Fruit fly (Drosophila melanogaster) whole organism, embryonic: ENCODE measurements around the gene Arv1.

ENCODE experiments used
- Adf1 ChIP-seq: fragments of 200-800 bp; sonication (Bioruptor generic); IDR thresholded peaks from 2 replicates; pipeline ENCODE4 v1.3.6; 2022; ENCODE audit warnings: missing biosample characterization, missing genetic modification characterization
- BEAF-32 ChIP-seq: fragments of 200-800 bp; sonication (Bioruptor generic); optimal IDR thresholded peaks from 3 replicates; lab custom pipeline; 2017; ENCODE audit warnings: missing biosample characterization, missing genetic modification characterization, mild to moderate bottlenecking, moderate library complexity, missing genetic modification reagents
- Bteb2 ChIP-seq: fragments of 200-800 bp; sonication (Bioruptor generic); optimal IDR thresholded peaks from 2 replicates; lab custom pipeline; 2016; ENCODE audit warnings: missing biosample characterization, missing genetic modification characterization
- CG10462 ChIP-seq: fragments of 200-800 bp; sonication (Bioruptor generic); optimal IDR thresholded peaks from 2 replicates; lab custom pipeline; 2016; ENCODE audit warnings: missing biosample characterization, missing genetic modification characterization
- CG11695 ChIP-seq: fragments of 200-800 bp; sonication (Bioruptor generic); IDR thresholded peaks from 3 replicates; pipeline ENCODE4 v1.3.6; 2022; ENCODE audit warnings: missing biosample characterization, missing genetic modification characterization
- CG12104 ChIP-seq: fragments of 200-800 bp; sonication (Bioruptor generic); optimal IDR thresholded peaks from 3 replicates; lab custom pipeline; 2016; ENCODE audit warnings: missing biosample characterization, missing genetic modification characterization
- CG1233 ChIP-seq: fragments of 200-800 bp; sonication (Bioruptor generic); optimal IDR thresholded peaks from 4 replicates; lab custom pipeline; 2018; ENCODE audit warnings: missing biosample characterization, mild to moderate bottlenecking, missing genetic modification characterization
- CG12659 ChIP-seq: fragments of 200-800 bp; sonication (Bioruptor generic); optimal IDR thresholded peaks from 3 replicates; lab custom pipeline; 2017; ENCODE audit warnings: mild to moderate bottlenecking, missing biosample characterization, missing genetic modification reagents, missing genetic modification characterization
- CG13296 ChIP-seq: fragments of 200-800 bp; sonication (Bioruptor generic); optimal IDR thresholded peaks from 3 replicates; lab custom pipeline; 2018; ENCODE audit warnings: missing biosample characterization, mild to moderate bottlenecking, missing genetic modification characterization
- CG14050 ChIP-seq: fragments of 200-800 bp; sonication (Bioruptor generic); IDR thresholded peaks from 3 replicates; pipeline ENCODE4 v1.3.6; 2022; ENCODE audit warnings: missing biosample characterization, missing genetic modification characterization
- CG15011 ChIP-seq: fragments of 200-800 bp; sonication (Bioruptor generic); optimal IDR thresholded peaks from 3 replicates; lab custom pipeline; 2018; ENCODE audit warnings: missing biosample characterization, mild to moderate bottlenecking, missing genetic modification characterization
- CG17186 ChIP-seq: fragments of 200-800 bp; sonication (Bioruptor generic); optimal IDR thresholded peaks from 3 replicates; lab custom pipeline; 2017; ENCODE audit warnings: missing biosample characterization, missing genetic modification reagents, missing genetic modification characterization
- CG18262 ChIP-seq: fragments of 200-800 bp; optimal IDR thresholded peaks from 3 replicates; lab custom pipeline; 2019; ENCODE audit warnings: missing biosample characterization, mild to moderate bottlenecking, missing genetic modification characterization, moderate library complexity
- CG18764 ChIP-seq: fragments of 200-800 bp; sonication (Bioruptor generic); optimal IDR thresholded peaks from 3 replicates; lab custom pipeline; 2016; ENCODE audit warnings: missing biosample characterization, missing genetic modification characterization
- CG2678 ChIP-seq: fragments of 200-800 bp; sonication (Bioruptor generic); optimal IDR thresholded peaks from 3 replicates; lab custom pipeline; 2019; ENCODE audit warnings: missing biosample characterization, mild to moderate bottlenecking, missing genetic modification characterization, moderate library complexity
- CG32767 ChIP-seq: fragments of 200-800 bp; sonication (Bioruptor generic); IDR thresholded peaks from 2 replicates; pipeline ENCODE4 v1.3.6; 2022; ENCODE audit warnings: missing biosample characterization, missing genetic modification characterization
- CG4617 ChIP-seq: fragments of 200-800 bp; sonication (Bioruptor generic); optimal IDR thresholded peaks from 3 replicates; lab custom pipeline; 2016; ENCODE audit warnings: missing biosample characterization, missing genetic modification characterization, borderline replicate concordance
- CG6654 ChIP-seq: fragments of 200-800 bp; sonication (Bioruptor generic); optimal IDR thresholded peaks from 2 replicates; lab custom pipeline; 2017; ENCODE audit warnings: missing biosample characterization, mild to moderate bottlenecking, missing genetic modification characterization
- CG7372 ChIP-seq: fragments of 200-800 bp; sonication (Bioruptor generic); IDR thresholded peaks from 2 replicates; pipeline ENCODE4 v1.3.6; 2022; ENCODE audit warnings: missing biosample characterization, missing genetic modification characterization
- CG7556 ChIP-seq: fragments of 200-800 bp; sonication (Bioruptor generic); optimal IDR thresholded peaks from 2 replicates; lab custom pipeline; 2017; ENCODE audit warnings: missing biosample characterization, mild to moderate bottlenecking, missing genetic modification characterization
- CG7928 ChIP-seq: fragments of 200-800 bp; sonication (Bioruptor generic); optimal IDR thresholded peaks from 2 replicates; lab custom pipeline; 2017; ENCODE audit warnings: missing biosample characterization, mild to moderate bottlenecking, missing genetic modification characterization
- CG7987 ChIP-seq: fragments of 200-800 bp; sonication (Bioruptor generic); optimal IDR thresholded peaks from 2 replicates; lab custom pipeline; 2018; ENCODE audit warnings: missing biosample characterization, mild to moderate bottlenecking, missing genetic modification characterization, moderate library complexity
- CG9609 ChIP-seq: fragments of 200-800 bp; sonication (Bioruptor generic); optimal IDR thresholded peaks from 3 replicates; lab custom pipeline; 2016; ENCODE audit warnings: missing biosample characterization, missing genetic modification characterization
- CG9817 ChIP-seq: fragments of 200-800 bp; sonication (Bioruptor generic); optimal IDR thresholded peaks from 2 replicates; lab custom pipeline; 2018; ENCODE audit warnings: missing biosample characterization, mild to moderate bottlenecking, missing genetic modification characterization, moderate library complexity
- CTCF ChIP-seq: fragments of 200-800 bp; sonication (Bioruptor generic); optimal IDR thresholded peaks from 2 replicates; lab custom pipeline; 2017; ENCODE audit warnings: missing biosample characterization, mild to moderate bottlenecking, missing genetic modification characterization, moderate library complexity
- Doc3 ChIP-seq: fragments of 200-800 bp; sonication (Bioruptor generic); IDR thresholded peaks from 3 replicates; pipeline ENCODE4 v1.3.6; 2022; ENCODE audit warnings: missing biosample characterization, missing genetic modification characterization; ENCODE audit not compliant: partially characterized antibody
- Eip74EF ChIP-seq, 2 experiments: fragments of 200-800 bp in 1 of 2; fragments of >200 bp in 1 of 2; sonication (Bioruptor generic) in 1 of 2; optimal IDR thresholded peaks; 2 replicates each; lab custom pipeline; 2017 to 2019; ENCODE audit warnings: missing biosample characterization in 2 of 2, missing genetic modification characterization in 2 of 2, mild to moderate bottlenecking in 1 of 2, moderate library complexity in 1 of 2
- Fer1 ChIP-seq: fragments of 200-800 bp; sonication (Bioruptor generic); optimal IDR thresholded peaks from 2 replicates; lab custom pipeline; 2017; ENCODE audit warnings: missing biosample characterization, mild to moderate bottlenecking, missing genetic modification characterization
- Fer3 ChIP-seq: fragments of 200-800 bp; sonication (Bioruptor generic); optimal IDR thresholded peaks from 2 replicates; lab custom pipeline; 2018; ENCODE audit warnings: missing biosample characterization, mild to moderate bottlenecking, missing genetic modification characterization, moderate library complexity
- H15 ChIP-seq: fragments of 200-800 bp; sonication (Bioruptor generic); IDR thresholded peaks from 3 replicates; pipeline ENCODE4 v1.3.6; 2022; ENCODE audit warnings: missing biosample characterization, missing genetic modification characterization
- Hr39 ChIP-seq: fragments of >200 bp; optimal IDR thresholded peaks from 2 replicates; lab custom pipeline; 2017
- Hsf ChIP-seq: fragments of 200-800 bp; sonication (Bioruptor generic); optimal IDR thresholded peaks from 3 replicates; lab custom pipeline; 2016; ENCODE audit warnings: missing biosample characterization, missing genetic modification characterization
- Jarid2 ChIP-seq: fragments of 200-800 bp; sonication (Bioruptor generic); optimal IDR thresholded peaks from 3 replicates; lab custom pipeline; 2017; ENCODE audit warnings: mild to moderate bottlenecking, missing biosample characterization, missing genetic modification reagents, missing genetic modification characterization
- Lpt ChIP-seq: fragments of >200 bp; optimal IDR thresholded peaks from 2 replicates; lab custom pipeline; 2018; ENCODE audit warnings: missing biosample characterization, missing genetic modification characterization
- Max ChIP-seq: fragments of 200-800 bp; sonication (Bioruptor generic); optimal IDR thresholded peaks from 2 replicates; lab custom pipeline; 2016; ENCODE audit warnings: missing biosample characterization, mild to moderate bottlenecking, missing genetic modification characterization
- Neu2 ChIP-seq: fragments of 200-800 bp; sonication (Bioruptor generic); optimal IDR thresholded peaks from 3 replicates; lab custom pipeline; 2016; ENCODE audit warnings: missing biosample characterization, missing genetic modification characterization, borderline replicate concordance
- Rx ChIP-seq: fragments of 200-800 bp; sonication (Bioruptor generic); IDR thresholded peaks from 2 replicates; pipeline ENCODE4 v1.3.6; 2022; ENCODE audit warnings: missing biosample characterization, missing genetic modification characterization
- Sox100B ChIP-seq: fragments of 200-800 bp; sonication (Bioruptor generic); optimal IDR thresholded peaks from 3 replicates; lab custom pipeline; 2018; ENCODE audit warnings: missing biosample characterization, mild to moderate bottlenecking, missing genetic modification characterization
- Stat92E ChIP-seq, 3 experiments: fragments of >200 bp in 2 of 3; fragments of 200-800 bp in 1 of 3; sonication (Bioruptor generic) in 1 of 3; optimal IDR thresholded peaks; 2 replicates each; lab custom pipeline; 2017 to 2019; ENCODE audit warnings: missing biosample characterization in 3 of 3, missing genetic modification characterization in 3 of 3, mild to moderate bottlenecking in 1 of 3, moderate library complexity in 1 of 3
- aop ChIP-seq: fragments of 200-800 bp; sonication (Bioruptor generic); IDR thresholded peaks from 2 replicates; pipeline ENCODE4 v1.3.6; 2022; ENCODE audit warnings: missing biosample characterization, missing genetic modification characterization
- chn ChIP-seq: fragments of 200-800 bp; sonication (Bioruptor generic); optimal IDR thresholded peaks from 2 replicates; lab custom pipeline; 2016; ENCODE audit warnings: missing biosample characterization, missing genetic modification characterization
- gcm ChIP-seq: fragments of 200-800 bp; sonication (Bioruptor generic); optimal IDR thresholded peaks from 2 replicates; lab custom pipeline; 2019; ENCODE audit warnings: missing biosample characterization, mild to moderate bottlenecking, missing genetic modification characterization, moderate library complexity
- insv ChIP-seq, 2 experiments: fragments of 200-800 bp; sonication (Bioruptor generic); optimal IDR thresholded peaks; 3 replicates each; lab custom pipeline; 2016 to 2018; ENCODE audit warnings: missing biosample characterization in 2 of 2, missing genetic modification characterization in 2 of 2
- ro ChIP-seq: fragments of 200-800 bp; sonication (Bioruptor generic); IDR thresholded peaks from 2 replicates; pipeline ENCODE4 v1.3.6; 2022; ENCODE audit warnings: missing biosample characterization, missing genetic modification characterization
- slp2 ChIP-seq: fragments of 200-800 bp; sonication (Bioruptor generic); optimal IDR thresholded peaks from 2 replicates; lab custom pipeline; 2016; ENCODE audit warnings: missing biosample characterization, missing genetic modification characterization
- sr ChIP-seq: fragments of 200-800 bp; sonication (Bioruptor generic); IDR thresholded peaks from 3 replicates; pipeline ENCODE4 v1.3.6; 2022; ENCODE audit warnings: missing biosample characterization, missing genetic modification characterization
- tap ChIP-seq: fragments of 200-800 bp; optimal IDR thresholded peaks from 3 replicates; lab custom pipeline; 2019; ENCODE audit warnings: missing biosample characterization, mild to moderate bottlenecking, missing genetic modification characterization, moderate library complexity
- trem ChIP-seq: fragments of 200-800 bp; optimal IDR thresholded peaks from 3 replicates; lab custom pipeline; 2019; ENCODE audit warnings: missing biosample characterization, mild to moderate bottlenecking, missing genetic modification characterization, moderate library complexity
- tup ChIP-seq: fragments of 200-800 bp; sonication (Bioruptor generic); optimal IDR thresholded peaks from 2 replicates; lab custom pipeline; 2016; ENCODE audit warnings: missing biosample characterization, mild to moderate bottlenecking, missing genetic modification characterization, moderate library complexity
- zfh2 ChIP-seq: fragments of 200-800 bp; sonication (Bioruptor generic); optimal IDR thresholded peaks from 2 replicates; lab custom pipeline; 2016; ENCODE audit warnings: missing biosample characterization, missing genetic modification characterization

The Arv1 gene

DNA sequence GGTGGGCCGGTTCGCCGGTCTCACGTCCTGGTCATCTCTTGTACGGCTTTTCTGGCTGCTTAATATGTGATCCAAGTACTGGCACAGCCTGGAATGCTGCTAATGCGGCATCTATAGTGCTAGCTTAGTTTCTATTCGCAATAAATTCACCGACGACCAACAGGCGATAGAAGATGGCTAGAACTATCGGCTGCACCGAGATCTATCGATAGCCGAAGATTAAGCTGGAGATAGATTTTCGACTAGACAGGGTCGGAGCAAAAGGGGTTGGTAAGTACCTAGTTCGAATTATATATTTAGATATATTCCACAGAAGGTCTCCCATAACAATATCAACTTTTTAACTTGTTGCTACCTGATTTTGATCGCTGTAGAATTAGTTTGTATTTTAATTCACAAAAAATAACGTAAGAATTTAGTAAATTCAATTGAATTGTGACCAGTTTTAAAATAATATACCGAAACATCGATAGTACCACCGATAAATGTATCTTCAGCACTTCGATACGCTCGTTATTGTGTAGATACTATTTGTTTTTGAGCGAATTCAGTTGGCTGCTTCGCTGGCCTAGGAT is 21.7 kb downstream of the Arv1 start, which contains the start of the genes Glg1 and M6 (continued):
- peak; percentile 64 for TF ChIP-seq CG18262 (tag; lab: Kevin White, UChicago)
- no peak for TF ChIP-seq sr (GFP tag; lab: Robert Waterston, UW)
- no peak for TF ChIP-seq CG6654
- TF ChIP-seq CG7928 (GFP tag; lab: Kevin White, UChicago), result peak; percentile 5
- no peak for TF ChIP-seq CG7987 (GFP tag; lab: Kevin White, UChicago)
- peak; percentile 99 for TF ChIP-seq Neu2
- peak; percentile 63 for TF ChIP-seq CTCF (GFP tag; lab: Kevin White, UChicago)
- 0 out of 2 replicates have a peak, but pooled peaks have one; percentile 17 for TF ChIP-seq aop (GFP tag; lab: Robert Waterston, UW)
- TF ChIP-seq CG7556 (GFP tag; lab: Kevin White, UChicago), result peak; percentile 61
- peak; percentile 76; the same call in 1 of the 2 replicates for TF ChIP-seq CG32767
- peak; percentile 2 for TF ChIP-seq slp2 (GFP tag; lab: Kevin White, UChicago)
- peak; percentile 54; the same call in 2 of the 3 replicates for TF ChIP-seq CG11695
- TF ChIP-seq Hr39 (lab: Kevin White, UChicago), result no peak
- peak; percentile 67 for TF ChIP-seq CG9817
- TF ChIP-seq CG1233, result peak; percentile 44
- TF ChIP-seq CG9609 (GFP tag; lab: Kevin White, UChicago), result peak; percentile 63
- peak; percentile 18 for TF ChIP-seq tap (tag; lab: Kevin White, UChicago)
- peak in 1 of 2 experiments; percentile 32 for TF ChIP-seq insv (GFP tag; optimal IDR thresholded peaks at IDR 0.05; lab: Kevin White, UChicago)
- no peak for TF ChIP-seq ro
- peak; percentile 29; the same call in 1 of the 3 replicates for TF ChIP-seq H15 (GFP tag; lab: Robert Waterston, UW)
- 0 out of 2 replicates have a peak, but pooled peaks have one; percentile 2 for TF ChIP-seq Rx (GFP tag; lab: Robert Waterston, UW)
- TF ChIP-seq Lpt, result no peak
- TF ChIP-seq Doc3 (GFP tag; lab: Robert Waterston, UW), result peak; percentile 94
- TF ChIP-seq CG13296 (GFP tag; lab: Kevin White, UChicago), result peak; percentile 43
- TF ChIP-seq CG12659 (GFP tag; lab: Kevin White, UChicago), result peak; percentile 86
- peak; percentile 17 for TF ChIP-seq Fer3 (tag; lab: Kevin White, UChicago)
- TF ChIP-seq chn (GFP tag; lab: Kevin White, UChicago), result peak; percentile 68
- peak; percentile 77 for TF ChIP-seq CG2678
- TF ChIP-seq CG7372 (GFP tag; lab: Robert Waterston, UW), result peak; percentile 54; the same call in 1 of the 2 replicates
- TF ChIP-seq trem (tag; lab: Kevin White, UChicago), result peak; percentile 76
- TF ChIP-seq Hsf (GFP tag; lab: Kevin White, UChicago), result peak; percentile 73
- TF ChIP-seq CG15011 (GFP tag; lab: Kevin White, UChicago), result no peak
- TF ChIP-seq CG17186, result peak; percentile 57
- TF ChIP-seq Jarid2 (GFP tag; lab: Kevin White, UChicago), result peak; percentile 40
- no peak for TF ChIP-seq CG14050 (GFP tag; lab: Robert Waterston, UW)
- TF ChIP-seq Sox100B (GFP tag; lab: Kevin White, UChicago), result peak; percentile 42
- TF ChIP-seq CG4617 (GFP tag; lab: Kevin White, UChicago), result peak; percentile 43
- peak; percentile 59 for TF ChIP-seq Bteb2 (GFP tag; lab: Kevin White, UChicago)
- TF ChIP-seq Max (GFP tag; lab: Kevin White, UChicago), result peak; percentile 65
- TF ChIP-seq tup (GFP tag; lab: Kevin White, UChicago), result peak; percentile 7
- no peak for TF ChIP-seq Eip74EF (GFP tag; optimal IDR thresholded peaks at IDR 0.05; lab: Kevin White, UChicago)
- peak; percentile 97 for TF ChIP-seq BEAF-32 (GFP tag; lab: Kevin White, UChicago)
- peak; percentile 34 for TF ChIP-seq CG18764 (GFP tag; lab: Kevin White, UChicago)
- TF ChIP-seq CG12104 (GFP tag; lab: Kevin White, UChicago), result no peak
- peak; percentile 38 for TF ChIP-seq CG10462 (GFP tag; lab: Kevin White, UChicago)
- peak; percentile 51 for TF ChIP-seq gcm (GFP tag; lab: Kevin White, UChicago)
- peak; percentile 76 for TF ChIP-seq zfh2 (GFP tag; lab: Kevin White, UChicago)
- TF ChIP-seq Stat92E (GFP tag; optimal IDR thresholded peaks at IDR 0.05; lab: Kevin White, UChicago), result peak in 1 of 3 experiments; percentile 53
- peak; percentile 73 for TF ChIP-seq Fer1 (GFP tag; lab: Kevin White, UChicago)
- peak; percentile 41; the same call in 1 of the 2 replicates for TF ChIP-seq Adf1 (GFP tag; lab: Robert Waterston, UW)
